Fruit fly (Drosophila melanogaster) Kc167 (cell line): ENCODE measurements around the gene Dab.

Experiments
- Myc ChIP-seq: fragments of >200 bp; optimal IDR thresholded peaks from 2 replicates; lab custom pipeline; 2017; ENCODE audit warnings: missing external identifiers
- Sin3A ChIP-seq: fragments of >200 bp; optimal IDR thresholded peaks from 2 replicates; lab custom pipeline; 2018; ENCODE audit warnings: missing external identifiers
- h ChIP-seq: fragments of >200 bp; optimal IDR thresholded peaks from 3 replicates; lab custom pipeline; 2018; ENCODE audit warnings: missing external identifiers
- insv ChIP-seq: fragments of >200 bp; optimal IDR thresholded peaks from 3 replicates; lab custom pipeline; 2018; ENCODE audit warnings: missing external identifiers
- psq ChIP-seq: fragments of >200 bp; optimal IDR thresholded peaks from 2 replicates; lab custom pipeline; 2017; ENCODE audit warnings: missing external identifiers
- ttk ChIP-seq: sonication (Bioruptor generic); optimal IDR thresholded peaks from 2 replicates; lab custom pipeline; 2017; ENCODE audit warnings: missing external identifiers

Gene Dab

dm6 chr3L:16760274-16760673 lies 48.3 kb downstream of the Dab start:
- TF ChIP-seq ttk (lab: Kevin White, UChicago) (no peak), psq (lab: Kevin White, UChicago) (no peak), h (lab: Kevin White, UChicago) (no peak), Sin3A (no peak), insv (lab: Kevin White, UChicago) (no peak), Myc (lab: Kevin White, UChicago) (no peak)

dm6 chr3L:16762203-16762997 lies 50.5 kb downstream of the Dab start:
- no peak for TF ChIP-seq Sin3A
- no peak for TF ChIP-seq Myc (lab: Kevin White, UChicago)
- TF ChIP-seq insv (lab: Kevin White, UChicago): no peak
- no peak for TF ChIP-seq h (lab: Kevin White, UChicago)
- no peak for TF ChIP-seq psq (lab: Kevin White, UChicago)
- TF ChIP-seq ttk (lab: Kevin White, UChicago): no peak

dm6 chr3L:16765647-16766628 lies 54.0 kb downstream of the Dab start, which contains the start of gene Nrt:
Gene Nrt (plus strand): TSS chr3L:16766072.
- no peak for TF ChIP-seq ttk (lab: Kevin White, UChicago)
- TF ChIP-seq insv (lab: Kevin White, UChicago): no peak
- no peak for TF ChIP-seq Sin3A
- no peak for TF ChIP-seq Myc (lab: Kevin White, UChicago)
- TF ChIP-seq psq (lab: Kevin White, UChicago): no peak
- TF ChIP-seq h (lab: Kevin White, UChicago): no peak

dm6 chr3L:16766901-16767300 lies 55.0 kb downstream of the Dab start:
- TF ChIP-seq ttk (lab: Kevin White, UChicago): no peak
- no peak for TF ChIP-seq Sin3A
- no peak for TF ChIP-seq psq (lab: Kevin White, UChicago)
- TF ChIP-seq h (lab: Kevin White, UChicago): no peak
- no peak for TF ChIP-seq insv (lab: Kevin White, UChicago)
- TF ChIP-seq Myc (lab: Kevin White, UChicago): no peak

- TF ChIP-seq h (lab: Kevin White, UChicago) (no peak), psq (lab: Kevin White, UChicago) (no peak), insv (lab: Kevin White, UChicago) (no peak), ttk (lab: Kevin White, UChicago) (no peak), Sin3A (no peak), Myc (lab: Kevin White, UChicago) (no peak)
Observed at dm6 chr3L:16768001-16768652, 56.2 kb downstream of the Dab start.

DNA sequence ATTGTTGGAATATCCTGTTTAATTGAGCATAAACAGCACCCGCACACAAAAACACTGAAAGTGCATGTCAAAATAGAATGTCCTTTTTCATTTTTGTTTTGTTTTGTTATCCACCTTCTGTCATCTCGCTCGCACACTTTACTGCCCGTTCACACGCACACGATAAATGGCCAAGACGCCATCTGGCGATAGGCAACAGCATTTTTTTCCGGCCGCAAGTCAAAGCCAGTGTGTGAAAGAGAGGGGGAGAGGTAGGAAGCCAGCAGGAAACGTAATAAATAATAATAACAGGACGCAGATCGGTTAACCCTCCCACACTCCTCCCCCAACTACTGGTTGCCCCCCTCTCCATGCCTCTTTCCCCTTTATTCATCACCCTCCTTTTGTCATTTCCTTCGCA lies 57.9 kb downstream of the Dab start:
- TF ChIP-seq h (lab: Kevin White, UChicago) (peak; percentile 6), ttk (lab: Kevin White, UChicago) (no peak), insv (lab: Kevin White, UChicago) (no peak), Myc (lab: Kevin White, UChicago) (no peak)

dm6 chr3L:16772755-16773523 lies 61.0 kb downstream of the Dab start:
- TF ChIP-seq ttk (lab: Kevin White, UChicago): no peak
- TF ChIP-seq Sin3A: no peak
- TF ChIP-seq psq (lab: Kevin White, UChicago): no peak
- no peak for TF ChIP-seq h (lab: Kevin White, UChicago)
- no peak for TF ChIP-seq Myc (lab: Kevin White, UChicago)
- no peak for TF ChIP-seq insv (lab: Kevin White, UChicago)
